Fruit fly (Drosophila melanogaster): Measurements from ENCODE around the gene roq.

The roq gene

DNA sequence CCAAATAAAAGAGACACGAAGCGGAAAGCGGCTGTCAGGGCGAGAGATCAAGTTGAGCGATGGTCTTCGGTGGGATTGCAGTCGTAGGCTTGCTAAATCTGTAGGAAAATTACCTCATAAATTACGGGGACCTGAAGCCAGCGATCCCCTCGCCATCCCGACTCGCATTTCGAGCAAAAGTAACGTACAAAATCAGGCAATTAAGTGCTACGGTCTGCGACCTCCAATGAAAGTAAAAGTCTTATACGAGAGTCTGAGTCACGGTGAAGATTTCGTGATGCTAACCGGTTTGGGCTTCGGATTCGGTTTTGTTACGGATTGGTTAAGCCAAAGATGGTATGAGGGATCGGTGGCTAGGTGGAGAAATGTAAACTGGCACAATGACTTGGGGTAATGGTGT, 38.5 kb downstream of the roq start:
- TF ChIP-seq Blimp-1 (GFP tag; optimal IDR thresholded peaks at IDR 0.05): peak; percentile 90
- TF ChIP-seq salr (GFP tag; optimal IDR thresholded peaks at IDR 0.05): no peak
- no peak for TF ChIP-seq CG1621 (tag; optimal IDR thresholded peaks at IDR 0.05)

DNA sequence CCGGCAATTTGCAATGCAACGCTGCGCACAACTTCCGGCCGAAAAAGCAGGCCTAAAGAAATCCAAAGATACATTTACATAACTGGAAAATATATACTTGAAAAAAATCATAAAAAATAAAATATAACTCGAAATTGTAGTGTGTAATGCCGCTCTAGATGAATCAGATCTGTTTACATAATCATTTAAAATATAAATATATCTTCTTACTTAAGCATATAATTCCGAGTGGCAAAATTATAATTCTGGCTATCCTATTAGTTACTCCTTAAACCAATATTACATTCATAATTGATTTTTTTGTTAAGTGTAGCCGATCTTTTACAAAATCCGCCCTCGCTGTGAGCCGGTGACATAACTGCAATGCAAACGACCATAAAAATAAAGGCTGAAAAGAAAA, 38.9 kb downstream of the roq start:
- TF ChIP-seq Sox14 (GFP tag; optimal IDR thresholded peaks at IDR 0.05) (no peak), svp (GFP tag) (no peak), dac (GFP tag; optimal IDR thresholded peaks at IDR 0.05) (no peak), CG4318 (GFP tag; optimal IDR thresholded peaks at IDR 0.05) (peak; percentile 28), Eip75B (GFP tag; optimal IDR thresholded peaks at IDR 0.05) (no peak), CG8119 (GFP tag; IDR thresholded peaks at IDR 0.05) (peak; percentile 74), fd85E (GFP tag; optimal IDR thresholded peaks at IDR 0.05) (no peak), CG15336 (GFP tag; IDR thresholded peaks at IDR 0.05) (peak; percentile 69), Lpt (GFP tag; optimal IDR thresholded peaks at IDR 0.05) (no peak), Eip93F (GFP tag; optimal IDR thresholded peaks at IDR 0.05) (no peak), Ets21C (GFP tag; optimal IDR thresholded peaks at IDR 0.05) (no peak), CG34406 (GFP tag; optimal IDR thresholded peaks at IDR 0.05) (peak; percentile 9), CG32006 (GFP tag; optimal IDR thresholded peaks at IDR 0.05) (no peak), Blimp-1 (GFP tag; optimal IDR thresholded peaks at IDR 0.05) (no peak), CG6163 (GFP tag; IDR thresholded peaks at IDR 0.05) (peak; percentile 34; the same call in 1 of the 3 replicates), CG10669 (GFP tag; optimal IDR thresholded peaks at IDR 0.05) (no peak), cyc (GFP tag; optimal IDR thresholded peaks at IDR 0.05) (no peak), CG1621 (tag; optimal IDR thresholded peaks at IDR 0.05) (no peak), CG3919 (GFP tag; optimal IDR thresholded peaks at IDR 0.05) (no peak), achi (GFP tag; optimal IDR thresholded peaks at IDR 0.05) (no peak), pdm3 (GFP tag; optimal IDR thresholded peaks at IDR 0.05) (no peak), Eip78C (GFP tag) (peak; percentile 81), CG7368 (GFP tag; optimal IDR thresholded peaks at IDR 0.05) (no peak), spab (GFP tag; optimal IDR thresholded peaks at IDR 0.05) (no peak), Hr38 (GFP tag; optimal IDR thresholded peaks at IDR 0.05) (no peak), Sox15 (GFP tag; optimal IDR thresholded peaks at IDR 0.05) (no peak), salr (GFP tag; optimal IDR thresholded peaks at IDR 0.05) (peak in 1 of 2 experiments; percentile 15), CG31627 (GFP tag; optimal IDR thresholded peaks at IDR 0.05) (no peak), CG10631 (GFP tag; optimal IDR thresholded peaks at IDR 0.05) (no peak), Gug (GFP tag; IDR thresholded peaks at IDR 0.05) (no peak), CG11902 (GFP tag; optimal IDR thresholded peaks at IDR 0.05) (no peak), fd59A (GFP tag; optimal IDR thresholded peaks at IDR 0.05) (no peak), eg (GFP tag; IDR thresholded peaks at IDR 0.05) (peak; percentile 31; the same call in 1 of the 3 replicates), Hr4 (GFP tag; optimal IDR thresholded peaks at IDR 0.05) (peak; percentile 64), lz (GFP tag; optimal IDR thresholded peaks at IDR 0.05) (no peak), CG3032 (tag; optimal IDR thresholded peaks at IDR 0.05) (no peak), net (GFP tag; optimal IDR thresholded peaks at IDR 0.05) (no peak), Smox (GFP tag; optimal IDR thresholded peaks at IDR 0.05) (no peak), OdsH (GFP tag; optimal IDR thresholded peaks at IDR 0.05) (no peak), esn (GFP tag; optimal IDR thresholded peaks at IDR 0.05) (no peak), dsx (GFP tag; optimal IDR thresholded peaks at IDR 0.05; ENCODE audit: poor library complexity, severe bottlenecking) (no peak), CG8632 (GFP tag; optimal IDR thresholded peaks at IDR 0.05) (no peak), acj6 (GFP tag; optimal IDR thresholded peaks at IDR 0.05) (no peak), CG6276 (GFP tag; optimal IDR thresholded peaks at IDR 0.05) (no peak), CG16779 (tag; optimal IDR thresholded peaks at IDR 0.05) (no peak), CG11762 (GFP tag; optimal IDR thresholded peaks at IDR 0.05; ENCODE audit: insufficient read depth) (no peak), CG11294 (GFP tag; IDR thresholded peaks at IDR 0.05) (no peak), CG9139 (GFP tag; optimal IDR thresholded peaks at IDR 0.05) (no peak), CG8319 (GFP tag; optimal IDR thresholded peaks at IDR 0.05) (no peak), ss (GFP tag; optimal IDR thresholded peaks at IDR 0.05) (no peak), Ets96B (tag; optimal IDR thresholded peaks at IDR 0.05) (no peak)
